Fruit fly (Drosophila melanogaster): Measurements from ENCODE around the gene AnxB10.

- TF ChIP-seq foxo (GFP tag; optimal IDR thresholded peaks at IDR 0.05), result no peak
- TF ChIP-seq Myc (optimal IDR thresholded peaks at IDR 0.05), result no peak
- TF ChIP-seq usp (GFP tag; optimal IDR thresholded peaks at IDR 0.05), result no peak
- no peak for TF ChIP-seq brk (GFP tag; optimal IDR thresholded peaks at IDR 0.05)
- no peak for TF ChIP-seq lola (GFP tag; optimal IDR thresholded peaks at IDR 0.05)
Measured at dm6 chrX:20129554-20129953, 43.8 kb downstream of the AnxB10 start.

All from whole organism, wandering third instar larva.